Fruit fly (Drosophila melanogaster) whole organism, embryonic: ENCODE measurements around the gene CG2224.

Experiments
- Antp ChIP-seq: fragments of 200-800 bp; sonication (Bioruptor generic); optimal IDR thresholded peaks from 3 replicates; lab custom pipeline; 2016; ENCODE audit warnings: missing biosample characterization, missing genetic modification characterization
- CG10462 ChIP-seq: fragments of 200-800 bp; sonication (Bioruptor generic); optimal IDR thresholded peaks from 2 replicates; lab custom pipeline; 2016; ENCODE audit warnings: missing biosample characterization, missing genetic modification characterization
- CG11247 ChIP-seq: fragments of 200-800 bp; sonication (Bioruptor generic); IDR thresholded peaks from 2 replicates; pipeline ENCODE4 v1.3.6; 2022; ENCODE audit warnings: missing biosample characterization, missing genetic modification characterization
- CG13123 ChIP-seq: fragments of 200-800 bp; sonication (Bioruptor generic); optimal IDR thresholded peaks from 2 replicates; lab custom pipeline; 2016; ENCODE audit warnings: missing biosample characterization, missing genetic modification characterization
- CG18476 ChIP-seq: fragments of 200-800 bp; sonication (Bioruptor generic); optimal IDR thresholded peaks from 2 replicates; lab custom pipeline; 2016; ENCODE audit warnings: missing biosample characterization, mild to moderate bottlenecking, missing genetic modification characterization
- CG18764 ChIP-seq: fragments of 200-800 bp; sonication (Bioruptor generic); optimal IDR thresholded peaks from 3 replicates; lab custom pipeline; 2016; ENCODE audit warnings: missing biosample characterization, missing genetic modification characterization
- CG2875 ChIP-seq: fragments of 200-800 bp; sonication (Bioruptor generic); optimal IDR thresholded peaks from 2 replicates; lab custom pipeline; 2017; ENCODE audit warnings: missing biosample characterization, mild to moderate bottlenecking, missing genetic modification characterization, missing genetic modification reagents
- CG32772 ChIP-seq: fragments of 200-800 bp; sonication (Bioruptor generic); IDR thresholded peaks from 2 replicates; pipeline ENCODE4 v1.3.6; 2022; ENCODE audit warnings: missing biosample characterization, missing genetic modification characterization
- CG3838 ChIP-seq: fragments of 200-800 bp; sonication (Bioruptor generic); optimal IDR thresholded peaks from 3 replicates; lab custom pipeline; 2016; ENCODE audit warnings: missing biosample characterization, missing genetic modification characterization
- CG4707 ChIP-seq: fragments of 200-800 bp; sonication (Bioruptor generic); optimal IDR thresholded peaks from 2 replicates; lab custom pipeline; 2018; ENCODE audit warnings: missing biosample characterization, mild to moderate bottlenecking, missing genetic modification characterization, moderate library complexity
- CG5180 ChIP-seq: fragments of 200-800 bp; sonication (Bioruptor generic); optimal IDR thresholded peaks from 3 replicates; lab custom pipeline; 2017; ENCODE audit warnings: missing biosample characterization, missing genetic modification characterization, mild to moderate bottlenecking, moderate library complexity, missing genetic modification reagents
- CG6813 ChIP-seq: fragments of 200-800 bp; sonication (Bioruptor generic); optimal IDR thresholded peaks from 2 replicates; lab custom pipeline; 2017; ENCODE audit warnings: missing biosample characterization, missing genetic modification characterization, mild to moderate bottlenecking, moderate library complexity, missing genetic modification reagents
- Chrac-16 ChIP-seq: fragments of 200-800 bp; sonication (Bioruptor generic); optimal IDR thresholded peaks from 3 replicates; lab custom pipeline; 2016; ENCODE audit warnings: missing biosample characterization, missing genetic modification characterization
- Doc3 ChIP-seq: fragments of 200-800 bp; sonication (Bioruptor generic); IDR thresholded peaks from 3 replicates; pipeline ENCODE4 v1.3.6; 2022; ENCODE audit warnings: missing biosample characterization, missing genetic modification characterization; ENCODE audit not compliant: partially characterized antibody
- HLHmδ ChIP-seq: fragments of 200-800 bp; sonication (Bioruptor generic); optimal IDR thresholded peaks from 2 replicates; lab custom pipeline; 2018; ENCODE audit warnings: missing biosample characterization, mild to moderate bottlenecking, missing genetic modification characterization, moderate library complexity
- Max ChIP-seq: fragments of 200-800 bp; sonication (Bioruptor generic); optimal IDR thresholded peaks from 2 replicates; lab custom pipeline; 2016; ENCODE audit warnings: missing biosample characterization, mild to moderate bottlenecking, missing genetic modification characterization
- Med ChIP-seq: fragments of 200-800 bp; sonication (Bioruptor generic); peaks from one replicate; lab custom pipeline; 2016; ENCODE audit warnings: missing biosample characterization, missing genetic modification characterization, mild to moderate bottlenecking, inconsistent platforms, moderate library complexity
- Neu2 ChIP-seq: fragments of 200-800 bp; sonication (Bioruptor generic); optimal IDR thresholded peaks from 3 replicates; lab custom pipeline; 2016; ENCODE audit warnings: missing biosample characterization, missing genetic modification characterization, borderline replicate concordance
- Opbp ChIP-seq: fragments of 200-800 bp; sonication (Bioruptor generic); IDR thresholded peaks from 3 replicates; pipeline ENCODE4 v1.3.6; 2022; ENCODE audit warnings: missing biosample characterization, missing genetic modification characterization; ENCODE audit not compliant: partially characterized antibody
- Spps ChIP-seq: fragments of 200-800 bp; sonication (Bioruptor generic); optimal IDR thresholded peaks from 2 replicates; lab custom pipeline; 2018; ENCODE audit warnings: missing biosample characterization, mild to moderate bottlenecking, missing genetic modification characterization
- Taf1 ChIP-seq: fragments of 200-800 bp; sonication (Bioruptor generic); IDR thresholded peaks from 2 replicates; pipeline ENCODE4 v1.3.6; 2022; ENCODE audit warnings: missing biosample characterization, missing genetic modification characterization
- ac ChIP-seq: fragments of 200-800 bp; sonication (Bioruptor generic); optimal IDR thresholded peaks from 3 replicates; lab custom pipeline; 2017; ENCODE audit warnings: missing biosample characterization, mild to moderate bottlenecking, missing genetic modification characterization
- corto ChIP-seq: fragments of 200-800 bp; sonication (Bioruptor generic); optimal IDR thresholded peaks from 2 replicates; lab custom pipeline; 2016; ENCODE audit warnings: missing biosample characterization, mild to moderate bottlenecking, missing genetic modification characterization, moderate library complexity
- ewg ChIP-seq: fragments of 200-800 bp; sonication (Bioruptor generic); optimal IDR thresholded peaks from 3 replicates; lab custom pipeline; 2017; ENCODE audit warnings: mild to moderate bottlenecking, missing biosample characterization, missing genetic modification reagents, missing genetic modification characterization
- gcm ChIP-seq: fragments of 200-800 bp; sonication (Bioruptor generic); optimal IDR thresholded peaks from 2 replicates; lab custom pipeline; 2019; ENCODE audit warnings: missing biosample characterization, mild to moderate bottlenecking, missing genetic modification characterization, moderate library complexity
- gsb-n ChIP-seq: fragments of 200-800 bp; sonication (Bioruptor generic); optimal IDR thresholded peaks from 3 replicates; lab custom pipeline; 2018; ENCODE audit warnings: missing biosample characterization, mild to moderate bottlenecking, missing genetic modification characterization
- kni ChIP-seq: fragments of 200-800 bp; sonication (Bioruptor generic); optimal IDR thresholded peaks from 3 replicates; lab custom pipeline; 2017; ENCODE audit warnings: mild to moderate bottlenecking, missing biosample characterization, missing genetic modification reagents, missing genetic modification characterization
- lilli ChIP-seq: fragments of 200-800 bp; sonication (Bioruptor generic); optimal IDR thresholded peaks from 3 replicates; lab custom pipeline; 2016; ENCODE audit warnings: missing biosample characterization, missing genetic modification characterization
- lola ChIP-seq, 3 experiments: fragments of >200 bp in 2 of 3; fragments of 200-800 bp in 1 of 3; sonication (Bioruptor generic) in 1 of 3; optimal IDR thresholded peaks; 2 replicates each; lab custom pipeline; 2017 to 2019; ENCODE audit warnings: missing biosample characterization in 3 of 3, missing genetic modification characterization in 3 of 3, mild to moderate bottlenecking in 1 of 3, moderate library complexity in 1 of 3
- nau ChIP-seq: fragments of 200-800 bp; sonication (Bioruptor generic); optimal IDR thresholded peaks from 3 replicates; lab custom pipeline; 2017; ENCODE audit warnings: missing biosample characterization, mild to moderate bottlenecking, missing genetic modification characterization, missing genetic modification reagents
- nerfin-1 ChIP-seq: fragments of 200-800 bp; sonication (Bioruptor generic); optimal IDR thresholded peaks from 3 replicates; lab custom pipeline; 2019; ENCODE audit warnings: missing biosample characterization, mild to moderate bottlenecking, missing genetic modification characterization, moderate library complexity
- pros ChIP-seq: fragments of 200-800 bp; sonication (Bioruptor generic); optimal IDR thresholded peaks from 3 replicates; lab custom pipeline; 2019; ENCODE audit warnings: missing biosample characterization, mild to moderate bottlenecking, missing genetic modification characterization, moderate library complexity
- pzg ChIP-seq: fragments of 200-800 bp; sonication (Bioruptor generic); optimal IDR thresholded peaks from 3 replicates; lab custom pipeline; 2018; ENCODE audit warnings: missing biosample characterization, mild to moderate bottlenecking, missing genetic modification characterization, moderate library complexity
- scrt ChIP-seq: fragments of 200-800 bp; sonication (Bioruptor generic); optimal IDR thresholded peaks from 2 replicates; lab custom pipeline; 2018; ENCODE audit warnings: missing biosample characterization, mild to moderate bottlenecking, missing genetic modification characterization, moderate library complexity
- sd ChIP-seq: fragments of 200-800 bp; sonication (Bioruptor generic); optimal IDR thresholded peaks from 3 replicates; lab custom pipeline; 2018; ENCODE audit warnings: missing biosample characterization, mild to moderate bottlenecking, missing genetic modification characterization, moderate library complexity
- sima ChIP-seq: fragments of 200-800 bp; sonication (Bioruptor generic); optimal IDR thresholded peaks from 2 replicates; lab custom pipeline; 2016; ENCODE audit warnings: missing biosample characterization, missing genetic modification characterization
- slou ChIP-seq: fragments of 200-800 bp; sonication (Bioruptor generic); optimal IDR thresholded peaks from 3 replicates; lab custom pipeline; 2016; ENCODE audit warnings: missing biosample characterization, missing genetic modification characterization
- sna ChIP-seq: fragments of 200-800 bp; sonication (Bioruptor generic); IDR thresholded peaks from 2 replicates; pipeline ENCODE4 v1.3.6; 2022; ENCODE audit warnings: missing biosample characterization, missing genetic modification characterization; ENCODE audit not compliant: partially characterized antibody
- twi ChIP-seq: fragments of 200-800 bp; optimal IDR thresholded peaks from 2 replicates; lab custom pipeline; 2019; ENCODE audit warnings: missing biosample characterization, mild to moderate bottlenecking, missing genetic modification characterization, moderate library complexity
- unc-4 ChIP-seq: fragments of 200-800 bp; sonication (Bioruptor generic); IDR thresholded peaks from 2 replicates; pipeline ENCODE4 v1.3.6; 2022; ENCODE audit warnings: missing biosample characterization, missing genetic modification characterization; ENCODE audit not compliant: partially characterized antibody
- usp ChIP-seq: fragments of >200 bp; optimal IDR thresholded peaks from 2 replicates; lab custom pipeline; 2017; ENCODE audit warnings: missing biosample characterization, missing genetic modification characterization

CG2224 gene

dm6 chr3R:30489797-30490196 is 30.7 kb upstream of the CG2224 start, which contains the start of gene PH4alphaSG2 (continued):
- TF ChIP-seq sna (GFP tag; lab: Robert Waterston, UW) (no peak), CG18764 (GFP tag; lab: Kevin White, UChicago) (no peak), CG4707 (GFP tag; lab: Kevin White, UChicago) (peak; percentile 8), CG18476 (GFP tag; lab: Kevin White, UChicago) (no peak), usp (GFP tag; lab: Kevin White, UChicago) (no peak), corto (GFP tag; lab: Kevin White, UChicago) (no peak), scrt (GFP tag; lab: Kevin White, UChicago) (no peak), CG6813 (peak; percentile 48), unc-4 (GFP tag; lab: Robert Waterston, UW) (no peak), Chrac-16 (GFP tag; lab: Kevin White, UChicago) (no peak)

dm6 chr3R:30488663-30489062 is 29.6 kb upstream of the CG2224 start, which contains the start of gene Jon99Fi:
Gene Jon99Fi (plus strand): TSS chr3R:30488963.
- TF ChIP-seq Taf1 (GFP tag; lab: Robert Waterston, UW) (no peak), lilli (GFP tag; lab: Kevin White, UChicago) (peak; percentile 4)

DNA sequence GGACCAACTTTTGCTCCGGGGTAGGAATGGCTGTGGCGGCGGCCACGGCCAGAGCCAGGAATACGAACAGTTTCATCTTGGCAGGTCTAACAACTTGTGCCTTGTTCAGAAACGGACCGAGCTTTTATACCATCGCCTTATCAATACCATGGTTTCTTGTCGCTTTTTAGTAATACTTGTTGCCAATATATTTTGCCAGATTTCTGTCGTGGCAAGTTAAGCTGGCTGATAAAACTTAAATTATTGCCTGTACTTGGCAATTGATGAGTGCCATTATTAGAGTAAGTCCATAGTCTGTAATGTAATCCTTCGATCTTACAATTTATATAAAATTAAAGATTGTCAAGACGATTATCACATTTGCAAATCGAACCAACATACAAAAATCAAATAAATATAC is 28.7 kb upstream of the CG2224 start, which contains the start of gene Jon99Fii:
Gene Jon99Fii, minus strand, starts transcription at position 101 of the 400 bp plus-strand sequence.
- no peak for TF ChIP-seq pzg (GFP tag; lab: Kevin White, UChicago)
- TF ChIP-seq Neu2 (GFP tag; lab: Kevin White, UChicago) = no peak
- no peak for TF ChIP-seq Doc3 (GFP tag; lab: Robert Waterston, UW)
- no peak for TF ChIP-seq slou
- no peak for TF ChIP-seq CG2875 (GFP tag; lab: Kevin White, UChicago)
- no peak for TF ChIP-seq CG11247
- no peak for TF ChIP-seq sima (GFP tag; lab: Kevin White, UChicago)
- no peak for TF ChIP-seq CG32772 (GFP tag; lab: Robert Waterston, UW)
- no peak for TF ChIP-seq nau (GFP tag; lab: Kevin White, UChicago)
- no peak for TF ChIP-seq sd (tag; lab: Kevin White, UChicago)
- no peak for TF ChIP-seq Max (GFP tag; lab: Kevin White, UChicago)
- TF ChIP-seq lola (GFP tag; optimal IDR thresholded peaks at IDR 0.05; lab: Kevin White, UChicago) = no peak
- TF ChIP-seq, all 482 proteins: peak for 0

- peak; percentile 81 for TF ChIP-seq ac (GFP tag; lab: Kevin White, UChicago)
- TF ChIP-seq twi (tag; lab: Kevin White, UChicago) = peak; percentile 11
- peak; percentile 61 for TF ChIP-seq HLHmδ
- peak; percentile 34 for TF ChIP-seq Med
- TF ChIP-seq nerfin-1 (tag; lab: Kevin White, UChicago) = peak; percentile 65
- peak; percentile 70 for TF ChIP-seq gcm (GFP tag; lab: Kevin White, UChicago)
- 0 out of 3 replicates have a peak, but pooled peaks have one; percentile 9 for TF ChIP-seq Opbp (GFP tag; lab: Robert Waterston, UW)
- TF ChIP-seq CG13123 (GFP tag; lab: Kevin White, UChicago) = no peak
- TF ChIP-seq CG3838 = no peak
- peak; percentile 15 for TF ChIP-seq ewg (GFP tag; lab: Kevin White, UChicago)
- peak; percentile 99 for TF ChIP-seq pros
- peak; percentile 70 for TF ChIP-seq gsb-n
- peak; percentile 75 for TF ChIP-seq CG5180
- no peak for TF ChIP-seq Antp
- peak; percentile 46 for TF ChIP-seq kni (GFP tag; lab: Kevin White, UChicago)
- TF ChIP-seq Spps (tag; lab: Kevin White, UChicago) = no peak
- no peak for TF ChIP-seq CG10462 (GFP tag; lab: Kevin White, UChicago)
Observed at dm6 chr3R:30476367-30476766, 17.3 kb upstream of the CG2224 start, which contains the start of gene spdo. Gene spdo (plus strand): TSS chr3R:30476684.
